Fruit fly (Drosophila melanogaster) whole organism, wandering third instar larva: Measurements from ENCODE around the gene CG8001.

Experiments
- CrebA ChIP-seq: fragments of 200-800 bp; sonication (Bioruptor generic); optimal IDR thresholded peaks from 2 replicates; lab custom pipeline; 2016; ENCODE audit warnings: missing biosample characterization, mild to moderate bottlenecking, missing genetic modification characterization, borderline replicate concordance
- OdsH ChIP-seq: fragments of 200-800 bp; sonication (Bioruptor generic); optimal IDR thresholded peaks from 2 replicates; lab custom pipeline; 2016; ENCODE audit warnings: missing biosample characterization, mild to moderate bottlenecking, missing genetic modification characterization
- psq ChIP-seq: fragments of 200-800 bp; sonication (Bioruptor generic); optimal IDR thresholded peaks from 3 replicates; lab custom pipeline; 2017; ENCODE audit warnings: missing biosample characterization, mild to moderate bottlenecking, missing genetic modification characterization, moderate library complexity

dm6 chr3L:1735603-1736002 is 20.4 kb upstream of the CG8001 start, which contains the start of gene Oseg4:
- TF ChIP-seq OdsH (GFP tag; lab: Kevin White, UChicago): no peak
- TF ChIP-seq CrebA (GFP tag; lab: Kevin White, UChicago): no peak
- TF ChIP-seq psq (GFP tag; lab: Kevin White, UChicago): no peak
